Worm (Caenorhabditis elegans): Measurements from ENCODE around the gene bus-8B.
A peak's percentile ranks its signal among the peaks of the same experiment; 100 is the strongest.

The bus-8B gene

ce11 chrX:5485284-5485927 lies 7.7 kb upstream of the bus-8B start:
- TF ChIP-seq him-1 (tag; optimal IDR thresholded peaks at IDR 0.05) (peak; percentile 68), Y95B8A.8 (GFP tag; IDR thresholded peaks at IDR 0.05) (no peak), atf-7 (tag; optimal IDR thresholded peaks at IDR 0.05) (no peak), mxl-1 (tag; optimal IDR thresholded peaks at IDR 0.05) (no peak), K11D2.4 (GFP tag; IDR thresholded peaks at IDR 0.05) (no peak), egl-44 (GFP tag; IDR thresholded peaks at IDR 0.05) (no peak), hlh-12 (tag; optimal IDR thresholded peaks at IDR 0.05) (no peak), sea-2 (GFP tag; IDR thresholded peaks at IDR 0.05) (no peak), Y56A3A.18 (GFP tag; IDR thresholded peaks at IDR 0.05) (0 out of 2 replicates have a peak, but pooled peaks have one; percentile 22), lin-54 (GFP tag; optimal IDR thresholded peaks at IDR 0.05) (peak; percentile 9), snpc-1.1 (tag; optimal IDR thresholded peaks at IDR 0.05; ENCODE audit: insufficient read depth) (no peak), lag-1 (GFP tag; IDR thresholded peaks at IDR 0.05) (no peak), die-1 (tag; optimal IDR thresholded peaks at IDR 0.05) (peak; percentile 73), ztf-6 (GFP tag; IDR thresholded peaks at IDR 0.05) (no peak), hmg-1.2 (GFP tag; IDR thresholded peaks at IDR 0.05) (peak; percentile 41; the same call in 1 of the 2 replicates), ztf-18 (tag; optimal IDR thresholded peaks at IDR 0.05) (peak; percentile 54), dox-1 (GFP tag; IDR thresholded peaks at IDR 0.05) (peak; percentile 62), nfya-1 (tag; optimal IDR thresholded peaks at IDR 0.05; ENCODE audit: borderline replicate concordance, insufficient read depth) (no peak), rec-8 (tag; optimal IDR thresholded peaks at IDR 0.05) (peak in 1 of 2 experiments; percentile 13), ceh-79 (tag; optimal IDR thresholded peaks at IDR 0.05) (no peak), somi-1 (GFP tag; optimal IDR thresholded peaks at IDR 0.05) (no peak), ztf-25 (GFP tag; IDR thresholded peaks at IDR 0.05) (0 out of 2 replicates have a peak, but pooled peaks have one; percentile 28), tbp1 (GFP tag; optimal IDR thresholded peaks at IDR 0.05) (peak; percentile 85), mes-4 (tag; optimal IDR thresholded peaks at IDR 0.05) (no peak), pbrm-1 (GFP tag; IDR thresholded peaks at IDR 0.05) (peak; percentile 53), athp-1 (tag; optimal IDR thresholded peaks at IDR 0.05) (no peak), snpc-4 (GFP tag; optimal IDR thresholded peaks at IDR 0.05) (peak; percentile 15), snpc-4 (tag; optimal IDR thresholded peaks at IDR 0.05) (peak in 3 of 4 experiments; percentile 5 to 56 (median 6)), C17E4.6 (GFP tag; IDR thresholded peaks at IDR 0.05) (no peak), lsl-1 (GFP tag; optimal IDR thresholded peaks at IDR 0.05) (no peak), rcor-1 (GFP tag; IDR thresholded peaks at IDR 0.05) (no peak), snpc-3.4 (tag; optimal IDR thresholded peaks at IDR 0.05) (peak; percentile 63), F52B5.7 (tag; optimal IDR thresholded peaks at IDR 0.05) (no peak), rpc-1 (optimal IDR thresholded peaks at IDR 0.05) (peak; percentile 77), rpc-1 (tag; optimal IDR thresholded peaks at IDR 0.05) (peak; percentile 87), let-607 (tag; optimal IDR thresholded peaks at IDR 0.05) (peak in 1 of 2 experiments; percentile 17), lsy-27 (tag; optimal IDR thresholded peaks at IDR 0.05; ENCODE audit: borderline replicate concordance, insufficient read depth) (peak; percentile 45), attf-3 (GFP tag; conservative IDR thresholded peaks at IDR 0.05) (no peak), ztf-26 (tag; optimal IDR thresholded peaks at IDR 0.05) (no peak), D2030.7 (GFP tag; IDR thresholded peaks at IDR 0.05) (peak; percentile 73; the same call in 1 of the 2 replicates), ceh-58 (GFP tag; IDR thresholded peaks at IDR 0.05) (no peak), B0261.1 (tag; optimal IDR thresholded peaks at IDR 0.05) (peak; percentile 78), lin-26 (GFP tag; IDR thresholded peaks at IDR 0.05) (peak; percentile 83), madf-10 (tag; optimal IDR thresholded peaks at IDR 0.05) (no peak), ekl-4 (GFP tag; IDR thresholded peaks at IDR 0.05) (no peak), xnd-1 (tag; optimal IDR thresholded peaks at IDR 0.05) (no peak), bed-1 (GFP tag; IDR thresholded peaks at IDR 0.05) (no peak), repo-1 (tag; optimal IDR thresholded peaks at IDR 0.05) (no peak)

All from whole organism, young adult.